Fruit fly (Drosophila melanogaster): ENCODE measurements around the gene EMC2B.

The EMC2B gene

dm6 chr3R:17018902-17019527 lies 27.3 kb upstream of the EMC2B start:
- TF ChIP-seq fd96Ca (GFP tag; IDR thresholded peaks at IDR 0.05): no peak
- no peak for TF ChIP-seq CG10348 (GFP tag; IDR thresholded peaks at IDR 0.05)
- peak; percentile 47 for TF ChIP-seq CG14655 (GFP tag; optimal IDR thresholded peaks at IDR 0.05)
- TF ChIP-seq CG17806 (tag; optimal IDR thresholded peaks at IDR 0.05): peak; percentile 22
- peak; percentile 53 for TF ChIP-seq gl (tag; optimal IDR thresholded peaks at IDR 0.05)
- TF ChIP-seq D1 (tag; optimal IDR thresholded peaks at IDR 0.05): no peak
- no peak for TF ChIP-seq CG12605 (GFP tag; IDR thresholded peaks at IDR 0.05)
- peak; percentile 19 for TF ChIP-seq CG9948 (tag; optimal IDR thresholded peaks at IDR 0.05)
- no peak for TF ChIP-seq Snoo (tag; optimal IDR thresholded peaks at IDR 0.05)
- no peak for TF ChIP-seq CG32121 (GFP tag; IDR thresholded peaks at IDR 0.05)
- TF ChIP-seq Pif1B (GFP tag; optimal IDR thresholded peaks at IDR 0.05): no peak
- TF ChIP-seq CG13204 (GFP tag; optimal IDR thresholded peaks at IDR 0.05): peak; percentile 33
- TF ChIP-seq CG34367 (tag; optimal IDR thresholded peaks at IDR 0.05): no peak
- TF ChIP-seq EcR (GFP tag; optimal IDR thresholded peaks at IDR 0.05): peak; percentile 76
- no peak for TF ChIP-seq Ets98B (GFP tag; IDR thresholded peaks at IDR 0.05)
- TF ChIP-seq rn (GFP tag; IDR thresholded peaks at IDR 0.05): no peak
- peak; percentile 6 for TF ChIP-seq Pif1A (GFP tag; optimal IDR thresholded peaks at IDR 0.05)
- TF ChIP-seq CG15710 (tag; optimal IDR thresholded peaks at IDR 0.05): no peak
- TF ChIP-seq CG4496 (GFP tag; IDR thresholded peaks at IDR 0.05): 0 out of 3 replicates have a peak, but pooled peaks have one; percentile 17
- peak; percentile 51 for TF ChIP-seq CG8159 (tag; optimal IDR thresholded peaks at IDR 0.05)
- peak; percentile 8 for TF ChIP-seq CG8301 (tag; optimal IDR thresholded peaks at IDR 0.05)

dm6 chr3R:17016193-17016592 lies 24.5 kb upstream of the EMC2B start:
- TF ChIP-seq rn (GFP tag; IDR thresholded peaks at IDR 0.05) (no peak), CG4496 (GFP tag; IDR thresholded peaks at IDR 0.05) (no peak), CG32121 (GFP tag; IDR thresholded peaks at IDR 0.05) (no peak), CG8159 (tag; optimal IDR thresholded peaks at IDR 0.05) (no peak), CG13204 (GFP tag; optimal IDR thresholded peaks at IDR 0.05) (no peak), CG8301 (tag; optimal IDR thresholded peaks at IDR 0.05) (no peak), CG12605 (GFP tag; IDR thresholded peaks at IDR 0.05) (no peak), Ets98B (GFP tag; IDR thresholded peaks at IDR 0.05) (no peak), fd96Ca (GFP tag; IDR thresholded peaks at IDR 0.05) (no peak), Pif1A (GFP tag; optimal IDR thresholded peaks at IDR 0.05) (no peak), CG14655 (GFP tag; optimal IDR thresholded peaks at IDR 0.05) (no peak), CG9948 (tag; optimal IDR thresholded peaks at IDR 0.05) (no peak), Pif1B (GFP tag; optimal IDR thresholded peaks at IDR 0.05) (no peak), gl (tag; optimal IDR thresholded peaks at IDR 0.05) (no peak), CG17806 (tag; optimal IDR thresholded peaks at IDR 0.05) (no peak), EcR (GFP tag; optimal IDR thresholded peaks at IDR 0.05) (no peak), CG10348 (GFP tag; IDR thresholded peaks at IDR 0.05) (no peak), CG15710 (tag; optimal IDR thresholded peaks at IDR 0.05) (no peak)

dm6 chr3R:17014276-17014675 lies 22.6 kb upstream of the EMC2B start, which contains the start of gene Pxd:
Gene Pxd, plus strand, starts transcription at chr3R:17014576.
- TF ChIP-seq rn (GFP tag; IDR thresholded peaks at IDR 0.05) (no peak), CG4496 (GFP tag; IDR thresholded peaks at IDR 0.05) (0 out of 3 replicates have a peak, but pooled peaks have one; percentile 31)

- TF ChIP-seq CG15710 (tag; optimal IDR thresholded peaks at IDR 0.05): no peak
- TF ChIP-seq CG8301 (tag; optimal IDR thresholded peaks at IDR 0.05): no peak
- TF ChIP-seq D1 (tag; optimal IDR thresholded peaks at IDR 0.05): no peak
- no peak for TF ChIP-seq CG34367 (tag; optimal IDR thresholded peaks at IDR 0.05)
- no peak for TF ChIP-seq CG13204 (GFP tag; optimal IDR thresholded peaks at IDR 0.05)
- no peak for TF ChIP-seq Ets98B (GFP tag; IDR thresholded peaks at IDR 0.05)
- TF ChIP-seq CG32121 (GFP tag; IDR thresholded peaks at IDR 0.05): no peak
- TF ChIP-seq rn (GFP tag; IDR thresholded peaks at IDR 0.05): no peak
- TF ChIP-seq EcR (GFP tag; optimal IDR thresholded peaks at IDR 0.05): no peak
- no peak for TF ChIP-seq CG8159 (tag; optimal IDR thresholded peaks at IDR 0.05)
- TF ChIP-seq CG17806 (tag; optimal IDR thresholded peaks at IDR 0.05): no peak
- no peak for TF ChIP-seq Snoo (tag; optimal IDR thresholded peaks at IDR 0.05)
- TF ChIP-seq CG10348 (GFP tag; IDR thresholded peaks at IDR 0.05): no peak
- no peak for TF ChIP-seq Pif1A (GFP tag; optimal IDR thresholded peaks at IDR 0.05)
- TF ChIP-seq CG12605 (GFP tag; IDR thresholded peaks at IDR 0.05): no peak
Measured at dm6 chr3R:17008675-17009022, 17.0 kb upstream of the EMC2B start.

- TF ChIP-seq rn (GFP tag; IDR thresholded peaks at IDR 0.05) (no peak), CG32121 (GFP tag; IDR thresholded peaks at IDR 0.05) (no peak), EcR (GFP tag; optimal IDR thresholded peaks at IDR 0.05) (peak; percentile 31)
Measured at dm6 chr3R:17008018-17008674, 16.5 kb upstream of the EMC2B start, which contains the start of gene CG8907. Gene CG8907, plus strand, starts transcription at chr3R:17008269.

- TF ChIP-seq CG14655 (GFP tag; optimal IDR thresholded peaks at IDR 0.05) (no peak), CG32121 (GFP tag; IDR thresholded peaks at IDR 0.05) (no peak), CG9948 (tag; optimal IDR thresholded peaks at IDR 0.05) (no peak), Pif1A (GFP tag; optimal IDR thresholded peaks at IDR 0.05) (no peak), EcR (GFP tag; optimal IDR thresholded peaks at IDR 0.05) (no peak), rn (GFP tag; IDR thresholded peaks at IDR 0.05) (no peak), Ets98B (GFP tag; IDR thresholded peaks at IDR 0.05) (no peak), Snoo (tag; optimal IDR thresholded peaks at IDR 0.05) (no peak), CG17806 (tag; optimal IDR thresholded peaks at IDR 0.05) (no peak), Pif1B (GFP tag; optimal IDR thresholded peaks at IDR 0.05) (no peak), CG8159 (tag; optimal IDR thresholded peaks at IDR 0.05) (no peak), CG8301 (tag; optimal IDR thresholded peaks at IDR 0.05) (no peak), CG15710 (tag; optimal IDR thresholded peaks at IDR 0.05) (no peak), CG34367 (tag; optimal IDR thresholded peaks at IDR 0.05) (no peak), gl (tag; optimal IDR thresholded peaks at IDR 0.05) (no peak), CG12605 (GFP tag; IDR thresholded peaks at IDR 0.05) (no peak), D1 (tag; optimal IDR thresholded peaks at IDR 0.05) (no peak), fd96Ca (GFP tag; IDR thresholded peaks at IDR 0.05) (no peak)
Measured at dm6 chr3R:17007336-17007735, 15.7 kb upstream of the EMC2B start.

Measured in whole organism, pupa.